Fruit fly (Drosophila melanogaster): ENCODE data around the gene CG7102.
A peak's percentile ranks its signal among the peaks of the same experiment; 100 is the strongest.

Gene CG7102

dm6 chr2L:7932091-7932769 is 44.9 kb upstream of the CG7102 start (continued):
- TF ChIP-seq CG6276 (GFP tag; optimal IDR thresholded peaks at IDR 0.05) (no peak), CG4318 (GFP tag; optimal IDR thresholded peaks at IDR 0.05) (no peak), Gug (GFP tag; IDR thresholded peaks at IDR 0.05) (peak; percentile 21; the same call in 1 of the 2 replicates), Hr4 (GFP tag; optimal IDR thresholded peaks at IDR 0.05) (peak; percentile 28), Hr38 (GFP tag; optimal IDR thresholded peaks at IDR 0.05) (no peak), eg (GFP tag; IDR thresholded peaks at IDR 0.05) (peak; percentile 44; the same call in 1 of the 3 replicates), fd85E (GFP tag; optimal IDR thresholded peaks at IDR 0.05) (no peak), CG11762 (GFP tag; optimal IDR thresholded peaks at IDR 0.05; ENCODE audit: insufficient read depth) (peak; percentile 10), Eip75B (GFP tag; optimal IDR thresholded peaks at IDR 0.05) (no peak), fd59A (GFP tag; optimal IDR thresholded peaks at IDR 0.05) (peak; percentile 16), CG8119 (GFP tag; IDR thresholded peaks at IDR 0.05) (no peak), Eip93F (GFP tag; optimal IDR thresholded peaks at IDR 0.05) (no peak), ss (GFP tag; optimal IDR thresholded peaks at IDR 0.05) (peak; percentile 19 to 57), lz (GFP tag; optimal IDR thresholded peaks at IDR 0.05) (peak; percentile 19), esn (GFP tag; optimal IDR thresholded peaks at IDR 0.05) (peak; percentile 31), CG6792 (GFP tag; optimal IDR thresholded peaks at IDR 0.05) (peak; percentile 29), pdm3 (GFP tag; optimal IDR thresholded peaks at IDR 0.05) (no peak), CG32006 (GFP tag; optimal IDR thresholded peaks at IDR 0.05) (peak; percentile 52)

dm6 chr2L:7931218-7931617 is 43.9 kb upstream of the CG7102 start:
- TF ChIP-seq ss (GFP tag; optimal IDR thresholded peaks at IDR 0.05) (no peak), eg (GFP tag; IDR thresholded peaks at IDR 0.05) (no peak), CG10669 (GFP tag; optimal IDR thresholded peaks at IDR 0.05) (no peak), CG4318 (GFP tag; optimal IDR thresholded peaks at IDR 0.05) (no peak), Hr4 (GFP tag; optimal IDR thresholded peaks at IDR 0.05) (no peak), CG8319 (GFP tag; optimal IDR thresholded peaks at IDR 0.05) (no peak), Met (GFP tag; optimal IDR thresholded peaks at IDR 0.05) (no peak), CG3032 (tag; optimal IDR thresholded peaks at IDR 0.05) (no peak), Hr39 (GFP tag; optimal IDR thresholded peaks at IDR 0.05) (no peak), spab (GFP tag; optimal IDR thresholded peaks at IDR 0.05) (no peak), lz (GFP tag; optimal IDR thresholded peaks at IDR 0.05) (no peak), Sox15 (GFP tag; optimal IDR thresholded peaks at IDR 0.05) (no peak), CG16779 (tag; optimal IDR thresholded peaks at IDR 0.05) (no peak), Lpt (GFP tag; optimal IDR thresholded peaks at IDR 0.05) (no peak), CG7368 (GFP tag; optimal IDR thresholded peaks at IDR 0.05) (no peak), acj6 (GFP tag; optimal IDR thresholded peaks at IDR 0.05) (no peak), Eip75B (GFP tag; optimal IDR thresholded peaks at IDR 0.05) (no peak), CG6163 (GFP tag; IDR thresholded peaks at IDR 0.05) (no peak)

dm6 chr2L:7930737-7931136 is 43.4 kb upstream of the CG7102 start:
- TF ChIP-seq dac (GFP tag; optimal IDR thresholded peaks at IDR 0.05) (no peak), OdsH (GFP tag; optimal IDR thresholded peaks at IDR 0.05) (no peak), Hr4 (GFP tag; optimal IDR thresholded peaks at IDR 0.05) (no peak), CG10631 (GFP tag; optimal IDR thresholded peaks at IDR 0.05) (no peak), CG31627 (GFP tag; optimal IDR thresholded peaks at IDR 0.05) (no peak), Hr38 (GFP tag; optimal IDR thresholded peaks at IDR 0.05) (no peak), CG11902 (GFP tag; optimal IDR thresholded peaks at IDR 0.05) (no peak), spab (GFP tag; optimal IDR thresholded peaks at IDR 0.05) (no peak), fd59A (GFP tag; optimal IDR thresholded peaks at IDR 0.05) (no peak), CG4318 (GFP tag; optimal IDR thresholded peaks at IDR 0.05) (no peak)

All from whole organism, prepupa.